Fruit fly (Drosophila melanogaster): ENCODE data around the gene CG15312.

- TF ChIP-seq CG6792 (GFP tag; optimal IDR thresholded peaks at IDR 0.05): no peak
- TF ChIP-seq esn (GFP tag; optimal IDR thresholded peaks at IDR 0.05): no peak
- TF ChIP-seq lz (GFP tag; optimal IDR thresholded peaks at IDR 0.05): no peak
- peak; percentile 49 for TF ChIP-seq Blimp-1 (GFP tag; optimal IDR thresholded peaks at IDR 0.05)
- TF ChIP-seq svp (GFP tag): no peak
- TF ChIP-seq CG6163 (GFP tag; IDR thresholded peaks at IDR 0.05): no peak
- TF ChIP-seq CG1621 (tag; optimal IDR thresholded peaks at IDR 0.05): no peak
- TF ChIP-seq CG6854 (GFP tag; optimal IDR thresholded peaks at IDR 0.05): no peak
- no peak for TF ChIP-seq Sox102F (GFP tag; optimal IDR thresholded peaks at IDR 0.05)
- no peak for TF ChIP-seq Ets96B (tag; optimal IDR thresholded peaks at IDR 0.05)
- TF ChIP-seq CG8632 (GFP tag; optimal IDR thresholded peaks at IDR 0.05): no peak
- no peak for TF ChIP-seq CG31627 (GFP tag; optimal IDR thresholded peaks at IDR 0.05)
- no peak for TF ChIP-seq CG4318 (GFP tag; optimal IDR thresholded peaks at IDR 0.05)
Observed at dm6 chrX:10046760-10047159, 23.9 kb downstream of the CG15312 start.
